Fruit fly (Drosophila melanogaster): ENCODE results near the gene CG43210.

Gene CG43210

DNA sequence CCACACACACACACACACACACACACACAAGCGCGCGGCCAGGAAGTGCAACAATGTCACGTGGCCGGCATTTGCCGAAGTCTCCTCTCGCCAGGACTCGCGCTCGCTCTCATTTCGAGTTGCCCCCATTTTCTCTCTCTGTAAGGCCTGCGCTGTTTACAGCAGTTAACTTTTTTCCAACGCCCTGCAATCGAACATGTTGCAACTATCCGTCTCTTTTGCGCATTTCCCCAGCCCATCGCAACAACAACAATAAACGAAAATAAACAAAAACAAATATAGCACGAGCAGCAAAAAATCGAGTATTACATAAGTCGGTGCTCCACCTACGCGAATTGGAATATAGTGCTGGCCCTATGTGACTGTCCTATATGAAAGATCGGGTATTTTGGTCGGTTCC is 18.0 kb downstream of the CG43210 start:
- no peak for TF ChIP-seq CG17801 (GFP tag; optimal IDR thresholded peaks at IDR 0.05; ENCODE audit: partially characterized antibody)

DNA sequence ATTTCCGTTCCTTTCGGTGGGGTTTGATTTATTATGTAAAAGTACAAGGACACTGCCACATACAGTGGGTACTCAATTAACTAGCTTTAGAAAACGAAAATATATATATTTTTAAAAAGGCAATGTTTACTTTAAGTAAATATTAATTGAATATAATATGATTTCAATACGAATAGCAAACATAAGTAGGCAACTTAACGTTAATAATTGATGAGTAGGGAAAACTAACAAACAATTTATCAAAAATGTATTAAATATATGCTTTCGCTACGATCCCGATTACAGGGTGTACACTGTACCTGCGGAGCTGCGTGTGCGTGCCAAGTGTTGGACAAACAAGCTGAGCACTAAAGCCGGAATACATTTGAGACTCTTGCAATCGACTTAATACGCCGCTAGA is 18.8 kb downstream of the CG43210 start:
- TF ChIP-seq CG17801 (GFP tag; optimal IDR thresholded peaks at IDR 0.05; ENCODE audit: partially characterized antibody): no peak

dm6 chr3R:18545486-18545885 is 19.5 kb downstream of the CG43210 start, which contains the start of gene fru:
Gene fru (minus strand): TSS chr3R:18545586.
- no peak for TF ChIP-seq CG17801 (GFP tag; optimal IDR thresholded peaks at IDR 0.05; ENCODE audit: partially characterized antibody)

dm6 chr3R:18515010-18515409 is 50.0 kb downstream of the CG43210 start:
- TF ChIP-seq CG17801 (GFP tag; optimal IDR thresholded peaks at IDR 0.05; ENCODE audit: partially characterized antibody): no peak
